Fruit fly (Drosophila melanogaster): Measurements from ENCODE around the gene RNaseX25.

The RNaseX25 gene

dm6 chr3L:7960707-7961695 is 9.4 kb upstream of the RNaseX25 start (continued):
- TF ChIP-seq Lim3 (GFP tag; IDR thresholded peaks at IDR 0.05) (peak; percentile 72; the same call in 1 of the 2 replicates), CG7357 (GFP tag; IDR thresholded peaks at IDR 0.05) (no peak), kah (GFP tag; optimal IDR thresholded peaks at IDR 0.05) (no peak), Hey (tag; optimal IDR thresholded peaks at IDR 0.05) (no peak), Dip2 (GFP tag; IDR thresholded peaks at IDR 0.05) (no peak), Antp (GFP tag; optimal IDR thresholded peaks at IDR 0.05) (no peak), fd96Cb (tag; optimal IDR thresholded peaks at IDR 0.05) (no peak), vnd (GFP tag; IDR thresholded peaks at IDR 0.05; ENCODE audit: partially characterized antibody) (no peak), CG9932 (GFP tag; IDR thresholded peaks at IDR 0.05) (no peak), tna (GFP tag; IDR thresholded peaks at IDR 0.05; ENCODE audit: partially characterized antibody) (no peak), CHES-1-like (GFP tag; optimal IDR thresholded peaks at IDR 0.05) (no peak), CG15479 (GFP tag; optimal IDR thresholded peaks at IDR 0.05) (no peak), dan (GFP tag; IDR thresholded peaks at IDR 0.05) (no peak), CG14965 (GFP tag; optimal IDR thresholded peaks at IDR 0.05; ENCODE audit: borderline replicate concordance) (no peak), cwo (GFP tag; optimal IDR thresholded peaks at IDR 0.05) (peak; percentile 26), pum (GFP tag; optimal IDR thresholded peaks at IDR 0.05) (no peak), ind (GFP tag; optimal IDR thresholded peaks at IDR 0.05) (no peak), CG17361 (GFP tag; IDR thresholded peaks at IDR 0.05) (0 out of 3 replicates have a peak, but pooled peaks have one; percentile 26), CG11398 (GFP tag; optimal IDR thresholded peaks at IDR 0.05) (no peak), HLHmδ (GFP tag; optimal IDR thresholded peaks at IDR 0.05) (no peak), CG7745 (tag; optimal IDR thresholded peaks at IDR 0.05) (no peak), scrt (GFP tag; optimal IDR thresholded peaks at IDR 0.05) (peak; percentile 39), btn (GFP tag; optimal IDR thresholded peaks at IDR 0.05) (no peak), CG4730 (GFP tag; IDR thresholded peaks at IDR 0.05) (no peak), CG9797 (GFP tag; optimal IDR thresholded peaks at IDR 0.05) (no peak), ERR (GFP tag; optimal IDR thresholded peaks at IDR 0.05) (no peak), CG14860 (GFP tag; IDR thresholded peaks at IDR 0.05; ENCODE audit: partially characterized antibody) (no peak), Vsx1 (GFP tag; optimal IDR thresholded peaks at IDR 0.05) (peak; percentile 66), eve (GFP tag; optimal IDR thresholded peaks at IDR 0.05) (peak in 1 of 2 experiments; percentile 3), CG9609 (GFP tag; optimal IDR thresholded peaks at IDR 0.05) (no peak), Meics (GFP tag; optimal IDR thresholded peaks at IDR 0.05) (no peak), CG8765 (GFP tag; IDR thresholded peaks at IDR 0.05) (no peak), fu2 (GFP tag; optimal IDR thresholded peaks at IDR 0.05) (no peak), CG11695 (GFP tag; IDR thresholded peaks at IDR 0.05) (no peak), CG30431 (GFP tag; optimal IDR thresholded peaks at IDR 0.05) (no peak), CG14014 (GFP tag; IDR thresholded peaks at IDR 0.05) (no peak), CG2875 (GFP tag; optimal IDR thresholded peaks at IDR 0.05) (peak; percentile 13), H2.0 (GFP tag; IDR thresholded peaks at IDR 0.05) (no peak), stc (GFP tag; IDR thresholded peaks at IDR 0.05) (no peak), CG13894 (tag; optimal IDR thresholded peaks at IDR 0.05) (peak; percentile 65), ab (GFP tag; optimal IDR thresholded peaks at IDR 0.05) (no peak), CG7928 (GFP tag; optimal IDR thresholded peaks at IDR 0.05) (no peak), CG8359 (GFP tag; optimal IDR thresholded peaks at IDR 0.05; ENCODE audit: borderline replicate concordance) (peak; percentile 9), sug (tag; optimal IDR thresholded peaks at IDR 0.05) (peak; percentile 75), Nf-YC (tag; optimal IDR thresholded peaks at IDR 0.05) (peak; percentile 33), Atf-2 (GFP tag; optimal IDR thresholded peaks at IDR 0.05) (no peak), grau (tag; optimal IDR thresholded peaks at IDR 0.05) (peak; percentile 13), CG11504 (tag; optimal IDR thresholded peaks at IDR 0.05) (no peak), CG1529 (GFP tag; optimal IDR thresholded peaks at IDR 0.05) (peak; percentile 24)

Measured in whole organism, embryonic.